Fruit fly (Drosophila melanogaster) whole organism, pupa: ENCODE data around the gene bgm.

Experiments
- CG9948 ChIP-seq: fragments of 200-800 bp; sonication (Bioruptor generic); optimal IDR thresholded peaks from 2 replicates; lab custom pipeline; 2018; ENCODE audit warnings: missing biosample characterization, mild to moderate bottlenecking, missing genetic modification characterization, moderate library complexity
- EcR ChIP-seq: fragments of 200-800 bp; sonication (Bioruptor generic); optimal IDR thresholded peaks from 3 replicates; lab custom pipeline; 2019; ENCODE audit warnings: missing biosample characterization, missing genetic modification characterization, mild to moderate bottlenecking, moderate library complexity, missing genetic modification reagents
- Ets98B ChIP-seq: fragments of 200-800 bp; sonication (Bioruptor generic); IDR thresholded peaks from 2 replicates; pipeline ENCODE4 v1.3.6; 2022; ENCODE audit warnings: missing biosample characterization, missing genetic modification characterization
- Snoo ChIP-seq: fragments of 200-800 bp; sonication (Bioruptor generic); optimal IDR thresholded peaks from 3 replicates; lab custom pipeline; 2017; ENCODE audit warnings: missing biosample characterization, mild to moderate bottlenecking, missing genetic modification characterization, inconsistent platforms

- TF ChIP-seq CG9948 (tag; lab: Kevin White, UChicago) (no peak), Snoo (tag; lab: Kevin White, UChicago) (no peak), Ets98B (GFP tag; lab: Robert Waterston, UW) (no peak), EcR (no peak)
These were observed 42.1 kb downstream of the bgm start for dm6 chr2L:14054903-14055302.
